Fruit fly (Drosophila melanogaster) whole organism, embryonic: ENCODE results near the gene mRpS2.

Experiments
- B-H2 ChIP-seq: fragments of 200-800 bp; sonication (Bioruptor generic); optimal IDR thresholded peaks from 2 replicates; lab custom pipeline; 2018; ENCODE audit warnings: missing biosample characterization, mild to moderate bottlenecking, missing genetic modification characterization
- CG11504 ChIP-seq: fragments of 200-800 bp; sonication (Bioruptor generic); optimal IDR thresholded peaks from 3 replicates; lab custom pipeline; 2019; ENCODE audit warnings: missing biosample characterization, mild to moderate bottlenecking, missing genetic modification characterization, moderate library complexity
- CG13894 ChIP-seq: fragments of 200-800 bp; sonication (Bioruptor generic); optimal IDR thresholded peaks from 3 replicates; lab custom pipeline; 2018; ENCODE audit warnings: missing biosample characterization, mild to moderate bottlenecking, missing genetic modification characterization, moderate library complexity
- CG14014 ChIP-seq: fragments of 200-800 bp; sonication (Bioruptor generic); IDR thresholded peaks from 2 replicates; pipeline ENCODE4 v1.3.6; 2022; ENCODE audit warnings: missing biosample characterization, missing genetic modification characterization
- CG1603 ChIP-seq: fragments of 200-800 bp; sonication (Bioruptor generic); optimal IDR thresholded peaks from 2 replicates; lab custom pipeline; 2019; ENCODE audit warnings: missing biosample characterization, mild to moderate bottlenecking, missing genetic modification characterization, moderate library complexity
- CG30403 ChIP-seq: fragments of 200-800 bp; sonication (Bioruptor generic); optimal IDR thresholded peaks from 3 replicates; lab custom pipeline; 2016; ENCODE audit warnings: missing biosample characterization, missing genetic modification characterization
- CG3847 ChIP-seq: fragments of 200-800 bp; sonication (Bioruptor generic); IDR thresholded peaks from 2 replicates; pipeline ENCODE4 v1.3.6; 2022; ENCODE audit warnings: missing biosample characterization, missing genetic modification characterization
- CG5245 ChIP-seq: fragments of 200-800 bp; sonication (Bioruptor generic); optimal IDR thresholded peaks from 3 replicates; lab custom pipeline; 2016; ENCODE audit warnings: missing biosample characterization, missing genetic modification characterization
- CG7556 ChIP-seq: fragments of 200-800 bp; sonication (Bioruptor generic); optimal IDR thresholded peaks from 2 replicates; lab custom pipeline; 2017; ENCODE audit warnings: missing biosample characterization, mild to moderate bottlenecking, missing genetic modification characterization
- CG8281 ChIP-seq: fragments of 200-800 bp; sonication (Bioruptor generic); optimal IDR thresholded peaks from 2 replicates; lab custom pipeline; 2018; ENCODE audit warnings: missing biosample characterization, mild to moderate bottlenecking, missing genetic modification characterization, moderate library complexity
- CG9817 ChIP-seq: fragments of 200-800 bp; sonication (Bioruptor generic); optimal IDR thresholded peaks from 2 replicates; lab custom pipeline; 2018; ENCODE audit warnings: missing biosample characterization, mild to moderate bottlenecking, missing genetic modification characterization, moderate library complexity
- CTCF ChIP-seq: fragments of 200-800 bp; sonication (Bioruptor generic); optimal IDR thresholded peaks from 2 replicates; lab custom pipeline; 2017; ENCODE audit warnings: missing biosample characterization, mild to moderate bottlenecking, missing genetic modification characterization, moderate library complexity
- Dip3 ChIP-seq: fragments of 200-800 bp; sonication (Bioruptor generic); optimal IDR thresholded peaks from 3 replicates; lab custom pipeline; 2016; ENCODE audit warnings: missing biosample characterization, missing genetic modification characterization
- Ets97D ChIP-seq: fragments of 200-800 bp; sonication (Bioruptor generic); optimal IDR thresholded peaks from 3 replicates; lab custom pipeline; 2016; ENCODE audit warnings: missing biosample characterization, missing genetic modification characterization
- Lhr ChIP-seq: fragments of 200-800 bp; sonication (Bioruptor generic); optimal IDR thresholded peaks from 3 replicates; lab custom pipeline; 2017; ENCODE audit warnings: mild to moderate bottlenecking, missing biosample characterization, missing genetic modification reagents, missing genetic modification characterization
- MESR4 ChIP-seq: fragments of 200-800 bp; sonication (Bioruptor generic); optimal IDR thresholded peaks from 2 replicates; lab custom pipeline; 2018; ENCODE audit warnings: missing biosample characterization, mild to moderate bottlenecking, missing genetic modification characterization, moderate library complexity
- Meics ChIP-seq: fragments of 200-800 bp; sonication (Bioruptor generic); optimal IDR thresholded peaks from 2 replicates; lab custom pipeline; 2017; ENCODE audit warnings: missing biosample characterization, mild to moderate bottlenecking, missing genetic modification characterization
- Mes4 ChIP-seq: fragments of 200-800 bp; sonication (Bioruptor generic); optimal IDR thresholded peaks from 2 replicates; lab custom pipeline; 2016; ENCODE audit warnings: missing biosample characterization, missing genetic modification characterization
- PHDP ChIP-seq: fragments of 200-800 bp; sonication (Bioruptor generic); optimal IDR thresholded peaks from 3 replicates; lab custom pipeline; 2018; ENCODE audit warnings: missing biosample characterization, mild to moderate bottlenecking, missing genetic modification characterization, moderate library complexity
- Rx ChIP-seq: fragments of 200-800 bp; sonication (Bioruptor generic); IDR thresholded peaks from 2 replicates; pipeline ENCODE4 v1.3.6; 2022; ENCODE audit warnings: missing biosample characterization, missing genetic modification characterization
- Vsx1 ChIP-seq: fragments of 200-800 bp; sonication (Bioruptor generic); optimal IDR thresholded peaks from 2 replicates; lab custom pipeline; 2017; ENCODE audit warnings: missing biosample characterization, mild to moderate bottlenecking, missing genetic modification characterization, missing genetic modification reagents
- ap ChIP-seq: fragments of 200-800 bp; sonication (Bioruptor generic); IDR thresholded peaks from 2 replicates; pipeline ENCODE4 v1.3.6; 2022; ENCODE audit warnings: missing biosample characterization, missing genetic modification characterization
- bab2 ChIP-seq: fragments of 200-800 bp; sonication (Bioruptor generic); optimal IDR thresholded peaks from 2 replicates; lab custom pipeline; 2016; ENCODE audit warnings: missing biosample characterization, missing genetic modification characterization
- bigmax ChIP-seq: fragments of 200-800 bp; sonication (Bioruptor generic); optimal IDR thresholded peaks from 2 replicates; lab custom pipeline; 2018; ENCODE audit warnings: missing biosample characterization, mild to moderate bottlenecking, missing genetic modification characterization
- crc ChIP-seq: fragments of 200-800 bp; sonication (Bioruptor generic); optimal IDR thresholded peaks from 2 replicates; lab custom pipeline; 2016; ENCODE audit warnings: missing biosample characterization, missing genetic modification characterization
- da ChIP-seq: fragments of 200-800 bp; sonication (Bioruptor generic); optimal IDR thresholded peaks from 2 replicates; lab custom pipeline; 2016; ENCODE audit warnings: missing biosample characterization, missing genetic modification characterization
- dmrt11E ChIP-seq: fragments of 200-800 bp; sonication (Bioruptor generic); optimal IDR thresholded peaks from 3 replicates; lab custom pipeline; 2018; ENCODE audit warnings: missing biosample characterization, mild to moderate bottlenecking, missing genetic modification characterization, moderate library complexity
- eve ChIP-seq, 2 experiments: fragments of >200 bp; optimal IDR thresholded peaks; 2 replicates each; lab custom pipeline; 2017; ENCODE audit warnings: missing biosample characterization in 2 of 2, missing genetic modification characterization in 2 of 2
- eyg ChIP-seq: fragments of 200-800 bp; sonication (Bioruptor generic); optimal IDR thresholded peaks from 3 replicates; lab custom pipeline; 2016; ENCODE audit warnings: missing biosample characterization, missing genetic modification characterization
- gem ChIP-seq: fragments of 200-800 bp; sonication (Bioruptor generic); optimal IDR thresholded peaks from 2 replicates; lab custom pipeline; 2019; ENCODE audit warnings: missing biosample characterization, mild to moderate bottlenecking, missing genetic modification characterization, moderate library complexity
- ham ChIP-seq: fragments of 200-800 bp; sonication (Bioruptor generic); IDR thresholded peaks from 2 replicates; pipeline ENCODE4 v1.3.6; 2022; ENCODE audit warnings: missing biosample characterization, missing genetic modification characterization
- jing ChIP-seq: fragments of 200-800 bp; sonication (Bioruptor generic); optimal IDR thresholded peaks from 2 replicates; lab custom pipeline; 2018; ENCODE audit warnings: missing biosample characterization, mild to moderate bottlenecking, missing genetic modification characterization
- lab ChIP-seq: fragments of 200-800 bp; sonication (Bioruptor generic); optimal IDR thresholded peaks from 3 replicates; lab custom pipeline; 2017; ENCODE audit warnings: missing biosample characterization, missing genetic modification characterization, mild to moderate bottlenecking, moderate library complexity, missing genetic modification reagents
- lbe ChIP-seq: fragments of 200-800 bp; sonication (Bioruptor generic); optimal IDR thresholded peaks from 2 replicates; lab custom pipeline; 2016; ENCODE audit warnings: missing biosample characterization, mild to moderate bottlenecking, missing genetic modification characterization
- maf-S ChIP-seq: fragments of 200-800 bp; sonication (Bioruptor generic); optimal IDR thresholded peaks from 2 replicates; lab custom pipeline; 2016; ENCODE audit warnings: missing biosample characterization, missing genetic modification characterization
- nom ChIP-seq: fragments of 200-800 bp; sonication (Bioruptor generic); optimal IDR thresholded peaks from 2 replicates; lab custom pipeline; 2017; ENCODE audit warnings: missing biosample characterization, missing genetic modification characterization, mild to moderate bottlenecking, moderate library complexity, missing genetic modification reagents
- oc ChIP-seq: fragments of 200-800 bp; sonication (Bioruptor generic); optimal IDR thresholded peaks from 2 replicates; lab custom pipeline; 2018; ENCODE audit warnings: missing biosample characterization, mild to moderate bottlenecking, missing genetic modification characterization, moderate library complexity
- row ChIP-seq: fragments of 200-800 bp; sonication (Bioruptor generic); IDR thresholded peaks from 3 replicates; pipeline ENCODE4 v1.3.6; 2022; ENCODE audit warnings: missing biosample characterization, missing genetic modification characterization
- sna ChIP-seq: fragments of 200-800 bp; sonication (Bioruptor generic); IDR thresholded peaks from 2 replicates; pipeline ENCODE4 v1.3.6; 2022; ENCODE audit warnings: missing biosample characterization, missing genetic modification characterization; ENCODE audit not compliant: partially characterized antibody
- so ChIP-seq: fragments of 200-800 bp; sonication (Bioruptor generic); IDR thresholded peaks from 3 replicates; pipeline ENCODE4 v1.3.6; 2022; ENCODE audit warnings: missing biosample characterization, missing genetic modification characterization
- sob ChIP-seq: fragments of 200-800 bp; sonication (Bioruptor generic); IDR thresholded peaks from 2 replicates; pipeline ENCODE4 v1.3.6; 2022; ENCODE audit warnings: missing biosample characterization, missing genetic modification characterization
- stwl ChIP-seq: fragments of 200-800 bp; sonication (Bioruptor generic); optimal IDR thresholded peaks from 3 replicates; lab custom pipeline; 2018; ENCODE audit warnings: missing biosample characterization, mild to moderate bottlenecking, missing genetic modification characterization, moderate library complexity
- tll ChIP-seq, 2 experiments: fragments of 200-800 bp in 1 of 2; fragments of >200 bp in 1 of 2; sonication (Bioruptor generic) in 1 of 2; optimal IDR thresholded peaks; 2 replicates each; lab custom pipeline; 2017 to 2019; ENCODE audit warnings: missing biosample characterization in 2 of 2, missing genetic modification characterization in 2 of 2, mild to moderate bottlenecking in 1 of 2, moderate library complexity in 1 of 2
- unpg ChIP-seq: fragments of 200-800 bp; sonication (Bioruptor generic); optimal IDR thresholded peaks from 3 replicates; lab custom pipeline; 2018; ENCODE audit warnings: missing biosample characterization, mild to moderate bottlenecking, missing genetic modification characterization, moderate library complexity
- wor ChIP-seq: fragments of 200-800 bp; sonication (Bioruptor generic); IDR thresholded peaks from 2 replicates; pipeline ENCODE4 v1.3.6; 2022; ENCODE audit warnings: missing biosample characterization, missing genetic modification characterization

Gene mRpS2

DNA sequence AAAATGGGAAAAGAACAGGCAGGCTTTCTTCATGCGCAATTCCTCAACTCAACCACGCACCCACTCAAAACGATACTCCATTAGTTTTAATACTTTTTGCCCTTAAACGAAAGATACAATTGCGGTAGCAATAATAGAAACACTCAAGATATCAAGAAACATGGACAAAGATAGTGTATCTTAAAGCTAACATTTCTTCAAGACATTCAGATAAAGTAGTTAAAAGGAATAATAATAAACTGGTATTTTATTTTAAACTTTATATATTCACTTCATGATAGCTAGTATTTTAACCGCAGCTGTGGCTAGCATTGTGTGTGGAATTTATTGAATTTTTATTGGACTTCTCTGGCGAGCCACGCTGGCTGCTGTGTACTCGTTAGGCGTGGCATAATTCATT, 5.9 kb upstream of the mRpS2 start (continued):
- TF ChIP-seq CG11504 (tag; lab: Kevin White, UChicago), result peak; percentile 73
- TF ChIP-seq MESR4 (GFP tag; lab: Kevin White, UChicago), result peak; percentile 1
- TF ChIP-seq sob (GFP tag; lab: Robert Waterston, UW), result no peak
- peak; percentile 9 for TF ChIP-seq CG9817 (tag; lab: Kevin White, UChicago)
- peak; percentile 86 for TF ChIP-seq row (GFP tag; lab: Robert Waterston, UW)
- no peak for TF ChIP-seq Vsx1 (GFP tag; lab: Kevin White, UChicago)
- no peak for TF ChIP-seq Dip3 (GFP tag; lab: Kevin White, UChicago)
- peak; percentile 60 for TF ChIP-seq CG30403 (GFP tag; lab: Kevin White, UChicago)
- peak; percentile 66 for TF ChIP-seq dmrt11E (tag; lab: Kevin White, UChicago)
- no peak for TF ChIP-seq bab2
- no peak for TF ChIP-seq crc
- TF ChIP-seq nom (GFP tag; lab: Kevin White, UChicago), result no peak
- no peak for TF ChIP-seq Ets97D
- TF ChIP-seq Rx (GFP tag; lab: Robert Waterston, UW), result 0 out of 2 replicates have a peak, but pooled peaks have one; percentile 24
- TF ChIP-seq maf-S, result no peak
- peak; percentile 5 for TF ChIP-seq CG8281 (tag; lab: Kevin White, UChicago)
- TF ChIP-seq gem (tag; lab: Kevin White, UChicago), result peak; percentile 87
- TF ChIP-seq B-H2 (GFP tag; lab: Kevin White, UChicago), result no peak
- no peak for TF ChIP-seq ham (GFP tag; lab: Robert Waterston, UW)
- TF ChIP-seq lbe (GFP tag; lab: Kevin White, UChicago), result no peak
- no peak for TF ChIP-seq eve (GFP tag; optimal IDR thresholded peaks at IDR 0.05; lab: Kevin White, UChicago)
- no peak for TF ChIP-seq Mes4
- TF ChIP-seq oc (tag; lab: Kevin White, UChicago), result peak; percentile 39
- TF ChIP-seq sna (GFP tag; lab: Robert Waterston, UW), result no peak
- TF ChIP-seq bigmax (GFP tag; lab: Kevin White, UChicago), result no peak
- peak; percentile 85 for TF ChIP-seq CG1603 (tag; lab: Kevin White, UChicago)
- TF ChIP-seq CG3847 (GFP tag; lab: Robert Waterston, UW), result no peak
- peak; percentile 24 for TF ChIP-seq jing (GFP tag; lab: Kevin White, UChicago)
- TF ChIP-seq Lhr (GFP tag; lab: Kevin White, UChicago), result no peak
- TF ChIP-seq CG7556 (GFP tag; lab: Kevin White, UChicago), result peak; percentile 74
- no peak for TF ChIP-seq da (GFP tag; lab: Kevin White, UChicago)
- TF ChIP-seq lab (GFP tag; lab: Kevin White, UChicago), result peak; percentile 82
- no peak for TF ChIP-seq stwl (tag; lab: Kevin White, UChicago)
- peak; percentile 83 for TF ChIP-seq PHDP
- peak; percentile 53; the same call in 1 of the 3 replicates for TF ChIP-seq so (GFP tag; lab: Robert Waterston, UW)
- no peak for TF ChIP-seq CTCF (GFP tag; lab: Kevin White, UChicago)
- peak; percentile 15 for TF ChIP-seq CG5245 (GFP tag; lab: Kevin White, UChicago)
- TF ChIP-seq wor (GFP tag; lab: Robert Waterston, UW), result no peak
- TF ChIP-seq tll (GFP tag; optimal IDR thresholded peaks at IDR 0.05; lab: Kevin White, UChicago), result no peak
- TF ChIP-seq Meics (GFP tag; lab: Kevin White, UChicago), result peak; percentile 66
- TF ChIP-seq ap (GFP tag; lab: Robert Waterston, UW), result no peak
- no peak for TF ChIP-seq eyg (GFP tag; lab: Kevin White, UChicago)
- peak; percentile 59 for TF ChIP-seq unpg (GFP tag; lab: Kevin White, UChicago)
- peak; percentile 35 for TF ChIP-seq CG13894 (tag; lab: Kevin White, UChicago)
- peak; percentile 63; the same call in 1 of the 2 replicates for TF ChIP-seq CG14014 (GFP tag; lab: Robert Waterston, UW)
